Worm (Caenorhabditis elegans) whole organism, L1 larva: ENCODE results near the gene pitp-1.

ENCODE experiments used
- C16A3.4 ChIP-seq: fragments of 150-350 bp; optimal IDR thresholded peaks from 2 replicates; lab custom pipeline; 2014; ENCODE audit warnings: missing biosample characterization, missing genetic modification characterization
- F16B12.6 ChIP-seq: fragments of 150-350 bp; optimal IDR thresholded peaks from 2 replicates; lab custom pipeline; 2014; ENCODE audit warnings: missing biosample characterization, missing genetic modification characterization
- Y116A8C.19 ChIP-seq: sonication (generic microtip); optimal IDR thresholded peaks from 2 replicates; lab custom pipeline; 2016; ENCODE audit warnings: missing compliant biosample characterization, missing genetic modification characterization, borderline replicate concordance
- aha-1 ChIP-seq: fragments of 150-350 bp; optimal IDR thresholded peaks from 2 replicates; lab custom pipeline; 2014; ENCODE audit warnings: missing biosample characterization, missing genetic modification characterization
- aly-2 ChIP-seq: fragments of 150-350 bp; optimal IDR thresholded peaks from 2 replicates; lab custom pipeline; 2014; ENCODE audit warnings: missing biosample characterization, missing genetic modification characterization
- ama-1 ChIP-seq: fragments of 150-350 bp; optimal IDR thresholded peaks from 2 replicates; lab custom pipeline; 2014
- blmp-1 ChIP-seq: fragments of 150-350 bp; optimal IDR thresholded peaks from 2 replicates; lab custom pipeline; 2014; ENCODE audit warnings: missing biosample characterization, missing genetic modification characterization
- ceh-8 ChIP-seq: fragments of 200-800 bp; sonication (Bioruptor generic); optimal IDR thresholded peaks from 2 replicates; lab custom pipeline; 2018; ENCODE audit warnings: mild to moderate bottlenecking, missing genetic modification characterization, moderate library complexity, missing compliant biosample characterization
- ceh-82 ChIP-seq, 3 experiments: fragments of 150-350 bp in 1 of 3; sonication (generic microtip) in 2 of 3; optimal IDR thresholded peaks; 2 replicates each; lab custom pipeline; 2014 to 2017; ENCODE audit warnings: missing biosample characterization in 3 of 3, missing genetic modification characterization in 3 of 3
- ceh-90 ChIP-seq: sonication (generic microtip); optimal IDR thresholded peaks from 2 replicates; lab custom pipeline; 2016; ENCODE audit warnings: missing genetic modification characterization, missing compliant biosample characterization
- ces-1 ChIP-seq: fragments of 150-350 bp; optimal IDR thresholded peaks from 2 replicates; lab custom pipeline; 2014; ENCODE audit warnings: missing biosample characterization, missing genetic modification reagents, missing genetic modification characterization
- dsc-1 ChIP-seq: sonication (generic microtip); optimal IDR thresholded peaks from 2 replicates; lab custom pipeline; 2016; ENCODE audit warnings: mild to moderate bottlenecking, missing genetic modification characterization, missing compliant biosample characterization
- efl-1 ChIP-seq, 4 experiments: fragments of 150-350 bp; optimal IDR thresholded peaks in 3 of 4; peaks in 1 of 4; 1 replicate in 1 of 4; 2 replicates in 3 of 4; lab custom pipeline; 2014; ENCODE audit warnings: missing biosample characterization in 2 of 4, missing genetic modification characterization in 2 of 4, missing genetic modification reagents in 2 of 4
- egl-27 ChIP-seq, 2 experiments: fragments of 150-350 bp in 1 of 2; sonication (generic microtip); optimal IDR thresholded peaks; 3 replicates each; lab custom pipeline; 2017 to 2018; ENCODE audit warnings: missing biosample characterization in 2 of 2, missing genetic modification characterization in 2 of 2, missing genetic modification reagents in 2 of 2
- elt-2 ChIP-seq: sonication (generic microtip); optimal IDR thresholded peaks from 2 replicates; lab custom pipeline; 2016; ENCODE audit warnings: missing genetic modification characterization, mild to moderate bottlenecking, inconsistent platforms, missing compliant biosample characterization, missing genetic modification reagents
- elt-3 ChIP-seq, 6 experiments: fragments of 150-350 bp in 1 of 6; sonication (generic microtip); optimal IDR thresholded peaks; 2 replicates each; lab custom pipeline; 2017 to 2018; ENCODE audit warnings: missing biosample characterization in 6 of 6, missing genetic modification characterization in 6 of 6, inconsistent platforms in 1 of 6
- ets-5 ChIP-seq: fragments of 200-800 bp; sonication (Bioruptor generic); IDR thresholded peaks from 2 replicates; pipeline ENCODE4 v1.3.6; 2022; ENCODE audit warnings: missing genetic modification characterization, missing compliant biosample characterization
- fkh-10 ChIP-seq: sonication (generic microtip); optimal IDR thresholded peaks from 2 replicates; lab custom pipeline; 2017; ENCODE audit warnings: missing biosample characterization, missing genetic modification reagents, missing genetic modification characterization
- fkh-8 ChIP-seq: sonication (generic microtip); optimal IDR thresholded peaks from 2 replicates; lab custom pipeline; 2016; ENCODE audit warnings: mild to moderate bottlenecking, missing genetic modification characterization, missing compliant biosample characterization
- hlh-4 ChIP-seq: sonication (generic microtip); optimal IDR thresholded peaks from 2 replicates; lab custom pipeline; 2016; ENCODE audit warnings: mild to moderate bottlenecking, missing genetic modification characterization, missing compliant biosample characterization
- isw-1 ChIP-seq: fragments of 200-800 bp; sonication (Bioruptor generic); IDR thresholded peaks from 2 replicates; pipeline ENCODE4 v1.3.6; 2022; ENCODE audit warnings: missing genetic modification characterization, missing compliant biosample characterization
- jun-1 ChIP-seq: fragments of 150-350 bp; optimal IDR thresholded peaks from 2 replicates; lab custom pipeline; 2014; ENCODE audit warnings: missing biosample characterization, missing genetic modification reagents, missing genetic modification characterization
- lin-13 ChIP-seq: fragments of 150-350 bp; optimal IDR thresholded peaks from 2 replicates; lab custom pipeline; 2014; ENCODE audit warnings: missing biosample characterization, missing genetic modification reagents, missing genetic modification characterization
- lin-14 ChIP-seq: fragments of 200-800 bp; sonication (Bioruptor generic); optimal IDR thresholded peaks from 2 replicates; lab custom pipeline; 2018; ENCODE audit warnings: mild to moderate bottlenecking, missing genetic modification characterization, moderate library complexity, missing compliant biosample characterization
- lin-15B ChIP-seq: fragments of 150-350 bp; sonication (generic microtip); optimal IDR thresholded peaks from 3 replicates; lab custom pipeline; 2014; ENCODE audit warnings: missing biosample characterization, missing genetic modification characterization
- lin-39 ChIP-seq: fragments of 150-350 bp; optimal IDR thresholded peaks from 2 replicates; lab custom pipeline; 2014; ENCODE audit warnings: missing biosample characterization, missing genetic modification reagents, missing genetic modification characterization
- mab-9 ChIP-seq: fragments of 200-800 bp; sonication (Bioruptor generic); IDR thresholded peaks from 2 replicates; pipeline ENCODE4 v1.3.6; 2022; ENCODE audit warnings: missing genetic modification reagents, missing genetic modification characterization, missing compliant biosample characterization
- mdl-1 ChIP-seq, 2 experiments: fragments of 150-350 bp; optimal IDR thresholded peaks; 2 replicates each; lab custom pipeline; 2014 to 2017; ENCODE audit warnings: missing biosample characterization in 2 of 2, missing genetic modification characterization in 2 of 2, inconsistent platforms in 1 of 2
- mef-2 ChIP-seq: fragments of 150-350 bp; optimal IDR thresholded peaks from 2 replicates; lab custom pipeline; 2014; ENCODE audit warnings: missing biosample characterization, missing genetic modification characterization
- nhr-11 ChIP-seq: fragments of 150-350 bp; optimal IDR thresholded peaks from 2 replicates; lab custom pipeline; 2014; ENCODE audit warnings: missing biosample characterization, missing genetic modification characterization
- nhr-12 ChIP-seq: sonication (generic microtip); optimal IDR thresholded peaks from 2 replicates; lab custom pipeline; 2017; ENCODE audit warnings: missing biosample characterization, missing genetic modification characterization
- nhr-20 ChIP-seq: sonication (generic microtip); optimal IDR thresholded peaks from 2 replicates; lab custom pipeline; 2016; ENCODE audit warnings: mild to moderate bottlenecking, missing genetic modification characterization, missing compliant biosample characterization
- nhr-237 ChIP-seq: fragments of 150-350 bp; optimal IDR thresholded peaks from 2 replicates; lab custom pipeline; 2014; ENCODE audit warnings: missing biosample characterization, missing genetic modification characterization
- nhr-28 ChIP-seq: fragments of 150-350 bp; optimal IDR thresholded peaks from 2 replicates; lab custom pipeline; 2014; ENCODE audit warnings: missing biosample characterization, missing genetic modification characterization
- nhr-71 ChIP-seq: sonication (generic microtip); optimal IDR thresholded peaks from 2 replicates; lab custom pipeline; 2016; ENCODE audit warnings: mild to moderate bottlenecking, missing genetic modification characterization, moderate library complexity, missing compliant biosample characterization
- nhr-76 ChIP-seq: sonication (generic microtip); optimal IDR thresholded peaks from 2 replicates; lab custom pipeline; 2017; ENCODE audit warnings: missing biosample characterization, missing genetic modification characterization
- nhr-85 ChIP-seq: sonication (generic microtip); peaks from one replicate; lab custom pipeline; 2016; ENCODE audit warnings: missing genetic modification characterization, inconsistent platforms, missing compliant biosample characterization
- nhr-90 ChIP-seq: sonication (generic microtip); optimal IDR thresholded peaks from 2 replicates; lab custom pipeline; 2016; ENCODE audit warnings: mild to moderate bottlenecking, missing genetic modification characterization, missing compliant biosample characterization; ENCODE audit not compliant: poor library complexity
- pag-3 ChIP-seq: sonication (generic microtip); optimal IDR thresholded peaks from 2 replicates; lab custom pipeline; 2017; ENCODE audit warnings: missing genetic modification characterization, mild to moderate bottlenecking, missing compliant biosample characterization, antibody characterized with exemption, borderline replicate concordance; ENCODE audit not compliant: insufficient read depth
- rnt-1 ChIP-seq: sonication (generic microtip); optimal IDR thresholded peaks from 2 replicates; lab custom pipeline; 2016; ENCODE audit warnings: mild to moderate bottlenecking, missing genetic modification characterization, moderate library complexity, missing compliant biosample characterization
- snpc-4 ChIP-seq: fragments of 150-350 bp; optimal IDR thresholded peaks from 2 replicates; lab custom pipeline; 2014; ENCODE audit warnings: missing biosample characterization, missing genetic modification characterization
- snu-23 ChIP-seq: sonication (generic microtip); optimal IDR thresholded peaks from 2 replicates; lab custom pipeline; 2016; ENCODE audit warnings: missing genetic modification characterization, missing compliant biosample characterization
- sptf-1 ChIP-seq: fragments of 150-350 bp; optimal IDR thresholded peaks from 2 replicates; lab custom pipeline; 2014; ENCODE audit warnings: missing biosample characterization, missing genetic modification characterization
- sup-37 ChIP-seq: fragments of 200-800 bp; sonication (Bioruptor generic); optimal IDR thresholded peaks from 2 replicates; lab custom pipeline; 2018; ENCODE audit warnings: mild to moderate bottlenecking, missing genetic modification characterization, missing compliant biosample characterization
- swsn-7 ChIP-seq: sonication (generic microtip); optimal IDR thresholded peaks from 2 replicates; lab custom pipeline; 2016; ENCODE audit warnings: missing genetic modification characterization, missing compliant biosample characterization
- tlp-1 ChIP-seq: fragments of 150-350 bp; optimal IDR thresholded peaks from 2 replicates; lab custom pipeline; 2014; ENCODE audit warnings: missing biosample characterization, missing genetic modification characterization
- unc-130 ChIP-seq: fragments of 150-350 bp; optimal IDR thresholded peaks from 2 replicates; lab custom pipeline; 2017; ENCODE audit warnings: missing biosample characterization, missing genetic modification characterization, inconsistent platforms
- unc-62 ChIP-seq: fragments of 150-350 bp; optimal IDR thresholded peaks from 2 replicates; lab custom pipeline; 2014; ENCODE audit warnings: missing biosample characterization, missing genetic modification reagents, missing genetic modification characterization
- unc-86 ChIP-seq: sonication (generic microtip); optimal IDR thresholded peaks from 2 replicates; lab custom pipeline; 2016; ENCODE audit warnings: missing genetic modification characterization, missing compliant biosample characterization
- unc-98 ChIP-seq: fragments of 200-800 bp; sonication (Bioruptor generic); IDR thresholded peaks from 2 replicates; pipeline ENCODE4 v1.3.6; 2022; ENCODE audit warnings: missing genetic modification characterization, missing compliant biosample characterization
- zip-4 ChIP-seq: fragments of 200-800 bp; sonication (Bioruptor generic); optimal IDR thresholded peaks from 2 replicates; lab custom pipeline; 2018; ENCODE audit warnings: mild to moderate bottlenecking, missing genetic modification characterization, moderate library complexity, missing compliant biosample characterization
- ztf-11 ChIP-seq, 2 experiments: sonication (generic microtip); optimal IDR thresholded peaks; 2 replicates each; lab custom pipeline; 2016 to 2017; ENCODE audit warnings: missing genetic modification characterization in 2 of 2, missing biosample characterization in 1 of 2, missing compliant biosample characterization in 1 of 2
- ztf-4 ChIP-seq: fragments of 150-350 bp; optimal IDR thresholded peaks from 2 replicates; lab custom pipeline; 2014; ENCODE audit warnings: missing biosample characterization, missing genetic modification characterization

Gene pitp-1

ce11 chrIII:3540424-3540823 is 10.8 kb upstream of the pitp-1 start (continued):
- TF ChIP-seq nhr-237 (tag; lab: Kevin White, UChicago) = peak; percentile 31
- TF ChIP-seq mdl-1 (tag; optimal IDR thresholded peaks at IDR 0.05; lab: Kevin White, UChicago) = no peak
- peak; percentile 80 for TF ChIP-seq C16A3.4
- TF ChIP-seq nhr-12 = no peak
- TF ChIP-seq F16B12.6 (tag; lab: Kevin White, UChicago) = no peak
- TF ChIP-seq ztf-11 (tag; optimal IDR thresholded peaks at IDR 0.05; lab: Kevin White, UChicago) = peak in 1 of 2 experiments; percentile 73
- TF ChIP-seq ces-1 (GFP tag; lab: Kevin White, UChicago) = no peak
- no peak for TF ChIP-seq tlp-1
- no peak for TF ChIP-seq unc-62 (GFP tag; lab: Kevin White, UChicago)
- TF ChIP-seq efl-1 (optimal IDR thresholded peaks at IDR 0.05; lab: Kevin White, UChicago) = peak; percentile 63 to 67
- TF ChIP-seq efl-1 (GFP tag; optimal IDR thresholded peaks at IDR 0.05 in 1 of 2; lab: Kevin White, UChicago) = peak; percentile 66 to 96
- TF ChIP-seq sup-37 (GFP tag; lab: Kevin White, UChicago) = no peak
- TF ChIP-seq nhr-71 (tag; lab: Kevin White, UChicago) = peak; percentile 86
- TF ChIP-seq fkh-10 (GFP tag; lab: Kevin White, UChicago) = no peak
- no peak for TF ChIP-seq zip-4 (GFP tag; lab: Kevin White, UChicago)
- TF ChIP-seq egl-27 (tag; optimal IDR thresholded peaks at IDR 0.05; lab: Kevin White, UChicago) = no peak
- TF ChIP-seq Y116A8C.19 (tag; lab: Kevin White, UChicago) = no peak
- TF ChIP-seq aha-1 (tag; lab: Kevin White, UChicago) = no peak
- peak; percentile 75 for TF ChIP-seq lin-14 (GFP tag; lab: Kevin White, UChicago)
- peak; percentile 70 for TF ChIP-seq unc-98 (GFP tag; lab: Robert Waterston, UW)
- TF ChIP-seq unc-130 = no peak
- peak in 1 of 3 experiments; percentile 29 for TF ChIP-seq ceh-82 (tag; optimal IDR thresholded peaks at IDR 0.05; lab: Kevin White, UChicago)
- no peak for TF ChIP-seq hlh-4 (tag; lab: Kevin White, UChicago)
- peak; percentile 80 for TF ChIP-seq rnt-1 (tag; lab: Kevin White, UChicago)
- TF ChIP-seq nhr-76 (tag; lab: Kevin White, UChicago) = no peak
- peak; percentile 89 for TF ChIP-seq snu-23 (GFP tag; lab: Kevin White, UChicago)
- peak; percentile 71 for TF ChIP-seq swsn-7
- no peak for TF ChIP-seq ets-5 (GFP tag; lab: Robert Waterston, UW)
- TF ChIP-seq fkh-8 (tag; lab: Kevin White, UChicago) = peak; percentile 84
- TF ChIP-seq lin-39 = no peak
- TF ChIP-seq nhr-90 (tag; lab: Kevin White, UChicago) = peak; percentile 85
- TF ChIP-seq pag-3 (tag; lab: Kevin White, UChicago) = no peak
- TF ChIP-seq blmp-1 (tag; lab: Kevin White, UChicago) = peak; percentile 33
- no peak for TF ChIP-seq ztf-4
- TF ChIP-seq nhr-20 (tag; lab: Kevin White, UChicago) = peak; percentile 84
- TF ChIP-seq nhr-85 (tag; lab: Kevin White, UChicago) = peak; percentile 87
- no peak for TF ChIP-seq nhr-28 (tag; lab: Kevin White, UChicago)
- peak; percentile 62 for TF ChIP-seq lin-15B
- no peak for TF ChIP-seq ama-1 (lab: Kevin White, UChicago)
- TF ChIP-seq nhr-11 = no peak
- peak; percentile 51 for TF ChIP-seq jun-1 (tag; lab: Kevin White, UChicago)
- TF ChIP-seq unc-86 (tag; lab: Kevin White, UChicago) = no peak
- no peak for TF ChIP-seq aly-2
- peak; percentile 51 for TF ChIP-seq ceh-90 (tag; lab: Kevin White, UChicago)
- TF ChIP-seq elt-2 (tag; lab: Kevin White, UChicago) = peak; percentile 43
- TF ChIP-seq sptf-1 (tag; lab: Kevin White, UChicago) = no peak
- peak; percentile 34 for TF ChIP-seq ceh-8 (GFP tag; lab: Kevin White, UChicago)
- TF ChIP-seq lin-13 (GFP tag; lab: Kevin White, UChicago) = peak; percentile 42
- no peak for TF ChIP-seq elt-3 (tag; optimal IDR thresholded peaks at IDR 0.05; lab: Kevin White, UChicago)
- TF ChIP-seq mab-9 (GFP tag; lab: Robert Waterston, UW) = no peak
- TF ChIP-seq mef-2 (tag; lab: Kevin White, UChicago) = no peak
- TF ChIP-seq snpc-4 (tag; lab: Kevin White, UChicago) = peak; percentile 2
- peak; percentile 63 for TF ChIP-seq isw-1 (GFP tag; lab: Robert Waterston, UW)
- TF ChIP-seq dsc-1 (tag; lab: Kevin White, UChicago) = peak; percentile 65
